Fruit fly (Drosophila melanogaster) whole organism, pupa: ENCODE data around the gene CG6325.

Experiments used
- CG13204 ChIP-seq: fragments of 200-800 bp; sonication (Bioruptor generic); optimal IDR thresholded peaks from 2 replicates; lab custom pipeline; 2018; ENCODE audit warnings: missing biosample characterization, mild to moderate bottlenecking, missing genetic modification characterization, moderate library complexity
- Pif1A ChIP-seq: fragments of 200-800 bp; sonication (Bioruptor generic); optimal IDR thresholded peaks from 3 replicates; lab custom pipeline; 2016; ENCODE audit warnings: missing biosample characterization, missing genetic modification characterization
- Snoo ChIP-seq: fragments of 200-800 bp; sonication (Bioruptor generic); optimal IDR thresholded peaks from 3 replicates; lab custom pipeline; 2017; ENCODE audit warnings: missing biosample characterization, mild to moderate bottlenecking, missing genetic modification characterization, inconsistent platforms

dm6 chr3R:10411752-10412549, 4.9 kb upstream of the CG6325 start:
- TF ChIP-seq Pif1A (GFP tag; lab: Kevin White, UChicago) (no peak), CG13204 (no peak), Snoo (tag; lab: Kevin White, UChicago) (no peak)
